Worm (Caenorhabditis elegans) whole organism, L1 larva: ENCODE data around the gene hsp-16.41.
"Not testable (repeated sequence)": the region's sequence is repeated elsewhere in the genome, so short reads cannot be mapped to it uniquely, and the experiment has no call there.

Source experiments
- alr-1 ChIP-seq: fragments of 200-800 bp; sonication (Bioruptor generic); optimal IDR thresholded peaks from 2 replicates; lab custom pipeline; 2018; ENCODE audit warnings: borderline replicate concordance, mild to moderate bottlenecking, missing genetic modification characterization, missing compliant biosample characterization
- ama-1 ChIP-seq: fragments of 150-350 bp; optimal IDR thresholded peaks from 2 replicates; lab custom pipeline; 2014
- blmp-1 ChIP-seq: fragments of 150-350 bp; optimal IDR thresholded peaks from 2 replicates; lab custom pipeline; 2014; ENCODE audit warnings: missing biosample characterization, missing genetic modification characterization
- ces-1 ChIP-seq: fragments of 150-350 bp; optimal IDR thresholded peaks from 2 replicates; lab custom pipeline; 2014; ENCODE audit warnings: missing biosample characterization, missing genetic modification reagents, missing genetic modification characterization
- dpl-1 ChIP-seq, 3 experiments: fragments of 150-350 bp in 2 of 3; sonication (generic microtip) in 1 of 3; optimal IDR thresholded peaks; 2 replicates each; lab custom pipeline; 2014 to 2017; ENCODE audit warnings: missing biosample characterization in 3 of 3, missing genetic modification characterization in 3 of 3, missing genetic modification reagents in 3 of 3
- dsc-1 ChIP-seq: sonication (generic microtip); optimal IDR thresholded peaks from 2 replicates; lab custom pipeline; 2016; ENCODE audit warnings: mild to moderate bottlenecking, missing genetic modification characterization, missing compliant biosample characterization
- efl-1 ChIP-seq, 4 experiments: fragments of 150-350 bp; optimal IDR thresholded peaks in 3 of 4; peaks in 1 of 4; 1 replicate in 1 of 4; 2 replicates in 3 of 4; lab custom pipeline; 2014; ENCODE audit warnings: missing biosample characterization in 2 of 4, missing genetic modification characterization in 2 of 4, missing genetic modification reagents in 2 of 4
- egl-27 ChIP-seq, 2 experiments: fragments of 150-350 bp in 1 of 2; sonication (generic microtip); optimal IDR thresholded peaks; 3 replicates each; lab custom pipeline; 2017 to 2018; ENCODE audit warnings: missing biosample characterization in 2 of 2, missing genetic modification characterization in 2 of 2, missing genetic modification reagents in 2 of 2
- fkh-4 ChIP-seq: sonication (generic microtip); optimal IDR thresholded peaks from 2 replicates; lab custom pipeline; 2016; ENCODE audit warnings: missing compliant biosample characterization, missing genetic modification characterization, borderline replicate concordance
- fos-1 ChIP-seq: fragments of 150-350 bp; optimal IDR thresholded peaks from 2 replicates; lab custom pipeline; 2014; ENCODE audit warnings: missing biosample characterization, missing genetic modification characterization
- grh-1 ChIP-seq: fragments of 200-800 bp; sonication (Bioruptor generic); IDR thresholded peaks from 2 replicates; pipeline ENCODE4 v1.3.6; 2022; ENCODE audit warnings: missing genetic modification reagents, missing genetic modification characterization, missing compliant biosample characterization
- lin-13 ChIP-seq: fragments of 150-350 bp; optimal IDR thresholded peaks from 2 replicates; lab custom pipeline; 2014; ENCODE audit warnings: missing biosample characterization, missing genetic modification reagents, missing genetic modification characterization
- lin-15B ChIP-seq: fragments of 150-350 bp; sonication (generic microtip); optimal IDR thresholded peaks from 3 replicates; lab custom pipeline; 2014; ENCODE audit warnings: missing biosample characterization, missing genetic modification characterization
- lin-35 ChIP-seq, 2 experiments: fragments of 150-350 bp; optimal IDR thresholded peaks; 2 replicates each; lab custom pipeline; 2014; ENCODE audit warnings: missing biosample characterization in 2 of 2, missing genetic modification characterization in 2 of 2, missing genetic modification reagents in 2 of 2
- mab-9 ChIP-seq: fragments of 200-800 bp; sonication (Bioruptor generic); IDR thresholded peaks from 2 replicates; pipeline ENCODE4 v1.3.6; 2022; ENCODE audit warnings: missing genetic modification reagents, missing genetic modification characterization, missing compliant biosample characterization
- mef-2 ChIP-seq: fragments of 150-350 bp; optimal IDR thresholded peaks from 2 replicates; lab custom pipeline; 2014; ENCODE audit warnings: missing biosample characterization, missing genetic modification characterization
- mep-1 ChIP-seq: fragments of 150-350 bp; optimal IDR thresholded peaks from 2 replicates; lab custom pipeline; 2014; ENCODE audit warnings: missing biosample characterization, missing genetic modification characterization
- nhr-19 ChIP-seq: fragments of 200-800 bp; sonication (Bioruptor generic); conservative IDR thresholded peaks from 2 replicates; pipeline ENCODE4 v1.3.6; 2022; ENCODE audit warnings: missing genetic modification characterization, missing compliant biosample characterization
- nhr-20 ChIP-seq: sonication (generic microtip); optimal IDR thresholded peaks from 2 replicates; lab custom pipeline; 2016; ENCODE audit warnings: mild to moderate bottlenecking, missing genetic modification characterization, missing compliant biosample characterization
- nhr-237 ChIP-seq: fragments of 150-350 bp; optimal IDR thresholded peaks from 2 replicates; lab custom pipeline; 2014; ENCODE audit warnings: missing biosample characterization, missing genetic modification characterization
- nhr-47 ChIP-seq: sonication (generic microtip); optimal IDR thresholded peaks from 2 replicates; lab custom pipeline; 2016; ENCODE audit warnings: mild to moderate bottlenecking, missing genetic modification characterization, moderate library complexity, missing compliant biosample characterization
- nhr-77 ChIP-seq: fragments of 150-350 bp; optimal IDR thresholded peaks from 2 replicates; lab custom pipeline; 2014; ENCODE audit warnings: missing biosample characterization, missing genetic modification characterization
- nhr-85 ChIP-seq: sonication (generic microtip); peaks from one replicate; lab custom pipeline; 2016; ENCODE audit warnings: missing genetic modification characterization, inconsistent platforms, missing compliant biosample characterization
- nhr-90 ChIP-seq: sonication (generic microtip); optimal IDR thresholded peaks from 2 replicates; lab custom pipeline; 2016; ENCODE audit warnings: mild to moderate bottlenecking, missing genetic modification characterization, missing compliant biosample characterization; ENCODE audit not compliant: poor library complexity
- pax-3 ChIP-seq: fragments of 200-800 bp; sonication (Bioruptor generic); optimal IDR thresholded peaks from 2 replicates; lab custom pipeline; 2018; ENCODE audit warnings: mild to moderate bottlenecking, missing genetic modification characterization, moderate library complexity, missing compliant biosample characterization
- pqm-1 ChIP-seq: sonication (generic microtip); optimal IDR thresholded peaks from 3 replicates; lab custom pipeline; 2017; ENCODE audit warnings: missing biosample characterization, missing genetic modification characterization
- skn-1 ChIP-seq: fragments of 150-350 bp; optimal IDR thresholded peaks from 2 replicates; lab custom pipeline; 2014; ENCODE audit warnings: missing biosample characterization, missing genetic modification characterization
- snpc-4 ChIP-seq: fragments of 150-350 bp; optimal IDR thresholded peaks from 2 replicates; lab custom pipeline; 2014; ENCODE audit warnings: missing biosample characterization, missing genetic modification characterization
- sox-4 ChIP-seq: sonication (generic microtip); optimal IDR thresholded peaks from 2 replicates; lab custom pipeline; 2016; ENCODE audit warnings: missing genetic modification characterization, missing compliant biosample characterization
- sup-37 ChIP-seq: fragments of 200-800 bp; sonication (Bioruptor generic); optimal IDR thresholded peaks from 2 replicates; lab custom pipeline; 2018; ENCODE audit warnings: mild to moderate bottlenecking, missing genetic modification characterization, missing compliant biosample characterization
- swsn-7 ChIP-seq: sonication (generic microtip); optimal IDR thresholded peaks from 2 replicates; lab custom pipeline; 2016; ENCODE audit warnings: missing genetic modification characterization, missing compliant biosample characterization
- unc-98 ChIP-seq: fragments of 200-800 bp; sonication (Bioruptor generic); IDR thresholded peaks from 2 replicates; pipeline ENCODE4 v1.3.6; 2022; ENCODE audit warnings: missing genetic modification characterization, missing compliant biosample characterization
- vab-15 ChIP-seq: sonication (generic microtip); optimal IDR thresholded peaks from 2 replicates; lab custom pipeline; 2017; ENCODE audit warnings: missing genotype, mild to moderate bottlenecking, missing genetic modification characterization, missing compliant biosample characterization

Gene hsp-16.41

DNA sequence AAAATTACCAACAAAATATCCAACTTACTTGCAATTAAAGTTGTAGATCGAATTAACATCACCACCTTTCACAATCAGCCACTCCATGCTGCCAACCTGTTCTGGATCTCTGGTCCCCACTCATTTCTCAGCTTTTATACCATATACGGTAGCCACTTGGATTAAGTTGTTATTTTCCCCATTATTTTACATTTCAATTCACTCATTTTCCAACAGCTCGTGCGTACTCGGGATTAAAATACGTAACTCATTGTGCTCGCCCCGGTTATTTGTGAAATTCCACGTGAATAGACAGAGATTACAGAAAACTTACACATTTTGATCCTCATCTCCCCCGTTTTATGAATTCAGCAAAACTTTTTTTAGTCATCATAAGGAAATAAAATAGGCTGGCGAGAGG is 1.9 kb upstream of the hsp-16.41 start, which contains the start of gene srt-41:
Gene srt-41, minus strand, starts transcription at position 101 of the 400 bp plus-strand sequence.
- TF ChIP-seq pax-3 (tag; lab: Kevin White, UChicago) (peak; percentile 14), snpc-4 (no peak), alr-1 (tag; lab: Kevin White, UChicago) (no peak)

DNA sequence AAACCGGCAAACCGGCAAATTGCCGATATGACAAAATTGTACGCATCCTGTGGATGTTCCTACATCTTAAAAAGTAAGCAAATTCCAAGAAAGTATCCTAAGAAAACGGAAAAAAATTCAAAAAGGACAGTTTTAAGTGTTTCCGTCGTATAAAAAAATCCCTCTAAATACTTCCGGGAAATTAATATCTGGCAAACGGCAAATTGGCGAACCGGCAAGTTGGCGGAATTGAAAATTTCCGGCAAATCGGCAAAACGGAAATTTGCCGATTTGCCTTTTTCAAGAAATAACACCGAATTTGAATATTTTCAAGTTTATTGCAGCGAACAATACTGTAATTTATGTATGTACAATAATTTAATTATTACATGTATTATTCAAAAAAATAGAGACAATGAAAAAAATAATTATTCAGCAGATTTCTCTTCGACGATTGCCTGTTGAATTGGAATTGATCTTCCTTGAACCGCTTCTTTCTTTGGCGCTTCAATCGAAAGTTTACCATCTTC is 890 bp upstream of the hsp-16.41 start:
- TF ChIP-seq dpl-1 (GFP tag; optimal IDR thresholded peaks at IDR 0.05; lab: Kevin White, UChicago) (peak in 1 of 3 experiments; percentile 5), mep-1 (tag; lab: Kevin White, UChicago) (peak; percentile 81), nhr-47 (tag; lab: Kevin White, UChicago) (no peak), nhr-19 (GFP tag; lab: Robert Waterston, UW) (no peak), skn-1 (tag; lab: Kevin White, UChicago) (peak; percentile 59)

DNA sequence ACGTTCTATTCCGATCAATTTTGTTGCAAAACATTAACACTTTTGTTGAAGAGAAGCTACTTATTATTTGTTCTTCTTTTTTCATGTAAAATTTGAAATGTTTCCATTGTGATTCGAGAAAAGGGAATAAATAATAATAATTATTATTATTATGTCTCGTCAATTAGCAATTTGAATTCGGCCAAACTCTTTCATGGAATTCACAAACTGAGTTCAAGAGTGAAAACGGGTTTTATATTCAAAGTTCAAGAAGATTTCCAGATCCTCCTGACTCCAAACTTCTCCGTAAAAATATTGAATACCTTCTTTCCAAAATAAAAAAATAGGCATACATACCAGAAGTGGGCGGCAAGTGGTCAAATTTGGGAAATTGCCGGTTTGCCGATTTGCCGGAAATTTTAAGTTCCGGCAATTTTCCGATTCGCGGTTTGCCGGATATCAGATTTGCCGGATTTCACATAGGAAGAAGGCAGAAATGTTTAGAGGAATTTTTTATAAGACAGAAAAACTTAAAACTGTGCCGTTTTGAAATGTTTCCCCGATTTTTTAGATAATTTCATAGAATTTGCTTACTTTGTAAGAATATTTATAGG is 842 bp downstream of the hsp-16.41 start:
- peak; percentile 71 for TF ChIP-seq mep-1 (tag; lab: Kevin White, UChicago)
- TF ChIP-seq sup-37 (GFP tag; lab: Kevin White, UChicago), result no peak
- peak; percentile 45 for TF ChIP-seq nhr-85 (tag; lab: Kevin White, UChicago)
- TF ChIP-seq skn-1 (tag; lab: Kevin White, UChicago), result peak; percentile 63
- TF ChIP-seq nhr-90, result no peak

- TF ChIP-seq pqm-1 (tag; lab: Kevin White, UChicago) (no peak), nhr-77 (tag; lab: Kevin White, UChicago) (no peak), lin-35 (GFP tag; optimal IDR thresholded peaks at IDR 0.05; lab: Kevin White, UChicago) (no peak), dsc-1 (tag; lab: Kevin White, UChicago) (no peak), sox-4 (tag; lab: Kevin White, UChicago) (no peak), fkh-4 (tag; lab: Kevin White, UChicago) (no peak)
Measured at ce11 chrV:1807160-1807559, 2.2 kb downstream of the hsp-16.41 start, which contains the start of gene srt-42. srt-42 (plus strand) TSS chrV:1807460.

DNA sequence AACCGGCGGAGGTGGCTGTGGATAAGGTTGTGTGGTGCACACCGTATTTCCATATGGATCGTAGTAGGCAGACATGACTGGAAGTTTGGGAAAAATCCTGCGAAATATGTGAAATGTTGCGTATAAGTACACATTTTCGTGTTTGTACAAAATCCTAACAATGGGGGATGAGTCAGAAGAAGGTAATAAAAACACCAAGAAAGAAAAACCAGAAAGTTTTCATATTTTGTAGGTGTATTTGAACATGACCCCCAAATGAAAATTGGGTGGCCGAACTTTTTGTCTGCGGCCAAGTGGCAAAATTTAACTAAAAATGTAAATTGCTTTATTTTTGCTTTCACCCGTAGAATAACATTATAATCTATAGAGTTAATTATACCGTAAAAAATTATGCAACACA is 6.1 kb downstream of the hsp-16.41 start, which contains the start of gene Y46H3A.4:
Gene Y46H3A.4, minus strand, starts transcription at position 101 of the 400 bp plus-strand sequence.
- TF ChIP-seq lin-13 (GFP tag; lab: Kevin White, UChicago) (no peak), nhr-47 (tag; lab: Kevin White, UChicago) (no peak), ces-1 (GFP tag; lab: Kevin White, UChicago) (no peak), unc-98 (no peak), swsn-7 (tag; lab: Kevin White, UChicago) (no peak), nhr-20 (no peak), efl-1 (optimal IDR thresholded peaks at IDR 0.05; lab: Kevin White, UChicago) (no peak), efl-1 (GFP tag; optimal IDR thresholded peaks at IDR 0.05 in 1 of 2; lab: Kevin White, UChicago) (no peak)

DNA sequence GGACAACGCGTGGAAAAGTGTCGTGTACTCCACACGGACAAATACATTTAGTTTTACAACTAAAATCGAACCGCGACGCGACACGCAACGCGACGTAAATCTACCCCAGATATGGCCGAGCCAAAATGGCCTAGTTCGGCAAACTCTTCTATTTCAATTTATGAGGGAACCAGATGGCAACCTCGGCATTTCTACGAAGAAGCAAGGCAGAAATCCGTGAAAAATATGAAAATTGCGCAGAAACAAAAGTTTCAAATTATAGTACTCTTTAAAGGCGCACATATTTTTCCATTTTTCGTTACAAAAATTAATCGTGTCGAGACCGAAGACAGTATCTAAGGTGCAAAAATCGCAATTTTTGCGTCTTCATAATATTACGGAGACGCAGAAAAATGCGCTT is 9.8 kb downstream of the hsp-16.41 start, which contains the start of gene Y46H3A.5:
Gene Y46H3A.5, minus strand, starts transcription at position 101 of the 400 bp plus-strand sequence.
- not testable (repeated sequence) for TF ChIP-seq nhr-47 (tag; lab: Kevin White, UChicago); mef-2 (tag; lab: Kevin White, UChicago); ama-1
- TF ChIP-seq, all 84 proteins: peak for 0; not testable (repeated sequence) for 84

DNA sequence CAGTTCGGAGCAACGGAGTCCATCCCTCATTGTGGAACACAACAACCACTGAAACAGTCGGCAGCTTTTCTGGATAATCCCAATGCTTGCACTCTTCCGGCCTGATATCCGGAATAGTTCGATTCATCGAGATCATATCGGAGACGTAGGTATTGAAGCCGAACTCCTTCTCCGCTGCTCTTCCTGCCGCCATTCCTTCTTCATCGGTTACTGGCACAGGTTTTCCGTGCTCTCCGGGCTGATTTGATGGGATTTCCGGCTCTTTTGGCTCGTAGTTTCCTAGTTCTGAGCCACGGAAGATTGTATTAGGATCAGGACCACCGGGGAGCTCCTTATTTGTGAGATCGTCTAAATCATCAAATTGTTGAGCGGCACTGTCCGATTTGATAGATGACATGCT is 15.0 kb downstream of the hsp-16.41 start:
- no peak for TF ChIP-seq efl-1 (optimal IDR thresholded peaks at IDR 0.05; lab: Kevin White, UChicago)
- no peak for TF ChIP-seq efl-1 (GFP tag; optimal IDR thresholded peaks at IDR 0.05 in 1 of 2; lab: Kevin White, UChicago)
- TF ChIP-seq fos-1 (tag; lab: Kevin White, UChicago), result no peak
- TF ChIP-seq egl-27 (tag; optimal IDR thresholded peaks at IDR 0.05; lab: Kevin White, UChicago), result no peak
- TF ChIP-seq lin-13 (GFP tag; lab: Kevin White, UChicago), result no peak
- no peak for TF ChIP-seq lin-15B
- no peak for TF ChIP-seq vab-15 (tag; lab: Kevin White, UChicago)
- TF ChIP-seq nhr-47 (tag; lab: Kevin White, UChicago), result no peak
- TF ChIP-seq blmp-1, result no peak
- TF ChIP-seq swsn-7 (tag; lab: Kevin White, UChicago), result no peak
- TF ChIP-seq nhr-237, result no peak
- no peak for TF ChIP-seq mab-9 (GFP tag; lab: Robert Waterston, UW)
- no peak for TF ChIP-seq nhr-20
- no peak for TF ChIP-seq pqm-1 (tag; lab: Kevin White, UChicago)
- no peak for TF ChIP-seq grh-1
- TF ChIP-seq, all 84 proteins: peak for 0
